Fruit fly (Drosophila melanogaster): ENCODE measurements around the gene MFS3.
A peak's percentile ranks its signal among the peaks of the same experiment; 100 is the strongest.

MFS3 gene

dm6 chr2L:1183799-1184198, 40.8 kb downstream of the MFS3 start, which contains the start of the genes CG5126 and Tgt (continued):
- TF ChIP-seq Taf1 (GFP tag; IDR thresholded peaks at IDR 0.05) (no peak), Lpt (GFP tag; optimal IDR thresholded peaks at IDR 0.05) (no peak), Oaz (GFP tag; IDR thresholded peaks at IDR 0.05) (0 out of 2 replicates have a peak, but pooled peaks have one; percentile 18), CG16779 (GFP tag; IDR thresholded peaks at IDR 0.05) (no peak), CG7786 (GFP tag; optimal IDR thresholded peaks at IDR 0.05) (no peak), HLH4C (GFP tag; IDR thresholded peaks at IDR 0.05; ENCODE audit: partially characterized antibody) (peak; percentile 37; the same call in 1 of the 3 replicates), Doc3 (GFP tag; IDR thresholded peaks at IDR 0.05; ENCODE audit: partially characterized antibody) (0 out of 3 replicates have a peak, but pooled peaks have one; percentile 36)

dm6 chr2L:1185642-1186497, 42.9 kb downstream of the MFS3 start, which contains the start of gene CG5001:
Gene CG5001 (plus strand): TSS chr2L:1185757.
- TF ChIP-seq Oaz (GFP tag; IDR thresholded peaks at IDR 0.05) (peak; percentile 68), CG8478 (optimal IDR thresholded peaks at IDR 0.05) (no peak), CG9437 (GFP tag; optimal IDR thresholded peaks at IDR 0.05) (peak; percentile 64), Gsc (GFP tag; IDR thresholded peaks at IDR 0.05) (peak; percentile 40; the same call in 1 of the 2 replicates), Nf-YB (GFP tag; optimal IDR thresholded peaks at IDR 0.05) (peak; percentile 60), CG11085 (GFP tag; IDR thresholded peaks at IDR 0.05) (peak; percentile 59; the same call in 1 of the 2 replicates), CG10462 (GFP tag; optimal IDR thresholded peaks at IDR 0.05) (peak; percentile 50), CG17829 (tag; optimal IDR thresholded peaks at IDR 0.05) (peak; percentile 91), HHEX (GFP tag; optimal IDR thresholded peaks at IDR 0.05) (peak; percentile 85), CG32772 (GFP tag; IDR thresholded peaks at IDR 0.05) (peak; percentile 82), CG13287 (GFP tag; IDR thresholded peaks at IDR 0.05; ENCODE audit: partially characterized antibody) (peak; percentile 58), GATAe (GFP tag; conservative IDR thresholded peaks at IDR 0.05) (no peak; the same call in 1 of the 2 replicates), bbx (GFP tag; IDR thresholded peaks at IDR 0.05; ENCODE audit: partially characterized antibody) (no peak), gem (tag; optimal IDR thresholded peaks at IDR 0.05) (peak; percentile 94), Ets65A (GFP tag) (peak; percentile 8), tna (GFP tag; IDR thresholded peaks at IDR 0.05; ENCODE audit: partially characterized antibody) (no peak), CG18476 (GFP tag; optimal IDR thresholded peaks at IDR 0.05) (peak; percentile 67), gt (GFP tag; IDR thresholded peaks at IDR 0.05) (peak; percentile 47; the same call in 1 of the 2 replicates), lola (GFP tag; optimal IDR thresholded peaks at IDR 0.05) (peak in 1 of 3 experiments; percentile 75), crc (GFP tag; optimal IDR thresholded peaks at IDR 0.05) (peak; percentile 34), Sry-δ (GFP tag; optimal IDR thresholded peaks at IDR 0.05) (peak; percentile 15), knrl (GFP tag; IDR thresholded peaks at IDR 0.05; ENCODE audit: partially characterized antibody) (no peak), jigr1 (GFP tag; IDR thresholded peaks at IDR 0.05) (no peak), CG8765 (GFP tag; IDR thresholded peaks at IDR 0.05) (no peak), CG10431 (GFP tag; optimal IDR thresholded peaks at IDR 0.05) (peak; percentile 97), disco-r (GFP tag; optimal IDR thresholded peaks at IDR 0.05) (no peak), CG11560 (tag; IDR thresholded peaks at IDR 0.05) (peak; percentile 55; the same call in 2 of the 3 replicates), CG15073 (GFP tag; optimal IDR thresholded peaks at IDR 0.05) (no peak), hb (GFP tag; IDR thresholded peaks at IDR 0.05; ENCODE audit: partially characterized antibody) (no peak), CG10267 (tag; optimal IDR thresholded peaks at IDR 0.05) (peak; percentile 81), aop (GFP tag; IDR thresholded peaks at IDR 0.05) (no peak), tap (tag; optimal IDR thresholded peaks at IDR 0.05) (peak; percentile 91), Mes4 (GFP tag; optimal IDR thresholded peaks at IDR 0.05) (peak; percentile 58), CG12219 (GFP tag; optimal IDR thresholded peaks at IDR 0.05) (peak; percentile 65), CG6791 (GFP tag; IDR thresholded peaks at IDR 0.05; ENCODE audit: partially characterized antibody) (no peak), HmgD (GFP tag; optimal IDR thresholded peaks at IDR 0.05) (no peak), CG7928 (GFP tag; optimal IDR thresholded peaks at IDR 0.05) (peak; percentile 37), CG17186 (GFP tag; optimal IDR thresholded peaks at IDR 0.05) (no peak), run (tag; optimal IDR thresholded peaks at IDR 0.05) (peak; percentile 92), CG10654 (GFP tag; optimal IDR thresholded peaks at IDR 0.05) (peak; percentile 74), fu2 (GFP tag; optimal IDR thresholded peaks at IDR 0.05) (peak; percentile 33)
